Fruit fly (Drosophila melanogaster): ENCODE measurements around the gene CG10561.
A peak's percentile ranks its signal among the peaks of the same experiment; 100 is the strongest.

CG10561 gene

DNA sequence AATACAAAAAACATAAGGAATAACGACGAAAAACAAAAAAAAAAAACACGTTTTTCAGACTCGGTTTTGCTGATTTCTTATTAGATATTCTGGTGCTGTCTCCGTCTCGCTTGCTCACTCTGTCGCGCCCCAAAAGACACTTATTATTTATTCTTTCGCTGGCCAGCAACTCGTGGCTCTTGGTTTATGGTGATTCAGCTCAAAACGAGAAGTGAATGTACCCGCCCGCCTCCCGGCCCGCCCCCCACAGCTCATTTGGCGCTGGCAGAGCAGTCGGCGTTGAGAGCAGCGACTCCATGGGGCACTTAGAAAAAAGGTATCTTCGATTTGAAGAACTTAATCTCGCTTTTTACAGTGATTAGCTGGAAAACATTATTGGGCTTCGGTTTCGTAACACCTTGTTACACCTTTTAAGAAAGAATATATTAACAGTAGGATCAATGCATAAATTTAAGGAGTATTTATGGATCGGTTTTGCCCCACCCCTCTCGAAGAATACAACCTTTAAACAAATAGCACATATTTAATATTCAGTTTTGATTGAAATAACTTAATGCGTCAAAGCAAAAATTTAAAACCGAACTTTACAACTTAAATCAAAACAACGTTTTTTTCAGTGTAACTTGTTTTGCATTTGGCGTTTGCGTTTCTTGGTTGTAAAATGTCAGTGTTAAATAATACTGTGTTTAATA is 27.4 kb downstream of the CG10561 start (continued):
- TF ChIP-seq GATAe (GFP tag; conservative IDR thresholded peaks at IDR 0.05), result no peak
- TF ChIP-seq bowl (GFP tag; IDR thresholded peaks at IDR 0.05), result no peak
- TF ChIP-seq CG4424 (GFP tag; optimal IDR thresholded peaks at IDR 0.05), result peak; percentile 74
- peak; percentile 71 for TF ChIP-seq unpg (GFP tag; optimal IDR thresholded peaks at IDR 0.05)
- TF ChIP-seq Med (GFP tag), result peak; percentile 94
- peak; percentile 87 for TF ChIP-seq Adf1 (GFP tag; IDR thresholded peaks at IDR 0.05)
- peak; percentile 59 for TF ChIP-seq Hr39 (optimal IDR thresholded peaks at IDR 0.05)
- TF ChIP-seq mam (GFP tag; optimal IDR thresholded peaks at IDR 0.05), result peak; percentile 56
- peak; percentile 27; the same call in 1 of the 2 replicates for TF ChIP-seq wor (GFP tag; IDR thresholded peaks at IDR 0.05)
- TF ChIP-seq kah (GFP tag; optimal IDR thresholded peaks at IDR 0.05), result peak; percentile 11
- peak; percentile 55 for TF ChIP-seq tap (tag; optimal IDR thresholded peaks at IDR 0.05)
- no peak for TF ChIP-seq zen2 (GFP tag; IDR thresholded peaks at IDR 0.05; ENCODE audit: partially characterized antibody)
- no peak for TF ChIP-seq Optix (GFP tag; IDR thresholded peaks at IDR 0.05)
- TF ChIP-seq CG3281 (GFP tag; optimal IDR thresholded peaks at IDR 0.05), result peak; percentile 88
- peak; percentile 72 for TF ChIP-seq Atf6 (GFP tag; IDR thresholded peaks at IDR 0.05)
- no peak for TF ChIP-seq C15 (GFP tag; IDR thresholded peaks at IDR 0.05)
- peak; percentile 68 for TF ChIP-seq CG12155 (GFP tag; optimal IDR thresholded peaks at IDR 0.05)
- peak; percentile 79 for TF ChIP-seq HHEX (GFP tag; optimal IDR thresholded peaks at IDR 0.05)
- TF ChIP-seq Hr3 (GFP tag; optimal IDR thresholded peaks at IDR 0.05), result peak; percentile 54
- peak; percentile 59 for TF ChIP-seq ERR (GFP tag; optimal IDR thresholded peaks at IDR 0.05)
- TF ChIP-seq CG6254 (GFP tag; optimal IDR thresholded peaks at IDR 0.05), result peak; percentile 65
- peak; percentile 23; the same call in 1 of the 2 replicates for TF ChIP-seq klu (GFP tag; IDR thresholded peaks at IDR 0.05)
- TF ChIP-seq Hmr (GFP tag; optimal IDR thresholded peaks at IDR 0.05), result peak; percentile 80
- peak; percentile 52 for TF ChIP-seq CG8359 (GFP tag; optimal IDR thresholded peaks at IDR 0.05; ENCODE audit: borderline replicate concordance)
- no peak for TF ChIP-seq sim (GFP tag; IDR thresholded peaks at IDR 0.05)
- TF ChIP-seq B-H1 (GFP tag; IDR thresholded peaks at IDR 0.05), result peak; percentile 32; the same call in 1 of the 3 replicates
- peak; percentile 73 for TF ChIP-seq so (GFP tag; IDR thresholded peaks at IDR 0.05)
- TF ChIP-seq org-1 (GFP tag; optimal IDR thresholded peaks at IDR 0.05), result peak; percentile 71
- peak; percentile 77 for TF ChIP-seq CG15269 (tag; optimal IDR thresholded peaks at IDR 0.05)
- peak; percentile 81 for TF ChIP-seq CG2712 (tag; optimal IDR thresholded peaks at IDR 0.05)
- no peak for TF ChIP-seq CG8478 (optimal IDR thresholded peaks at IDR 0.05)
- TF ChIP-seq CG11247 (GFP tag; IDR thresholded peaks at IDR 0.05), result peak; percentile 65
- no peak for TF ChIP-seq pan (optimal IDR thresholded peaks at IDR 0.05)
- TF ChIP-seq pan (GFP tag; optimal IDR thresholded peaks at IDR 0.05 in 1 of 2, IDR thresholded peaks at IDR 0.05 in 1 of 2), result peak in 1 of 2 experiments; percentile 44
- no peak for TF ChIP-seq ro (GFP tag; IDR thresholded peaks at IDR 0.05)
- no peak for TF ChIP-seq ase (GFP tag; IDR thresholded peaks at IDR 0.05)
- TF ChIP-seq CG13775 (GFP tag; optimal IDR thresholded peaks at IDR 0.05), result peak; percentile 82
- no peak for TF ChIP-seq CG9876 (GFP tag; optimal IDR thresholded peaks at IDR 0.05)
- peak; percentile 34 for TF ChIP-seq lbe (GFP tag; optimal IDR thresholded peaks at IDR 0.05)
- TF ChIP-seq Usf (GFP tag; optimal IDR thresholded peaks at IDR 0.05), result peak; percentile 73
- TF ChIP-seq CG6689 (GFP tag; IDR thresholded peaks at IDR 0.05), result peak; percentile 65
- TF ChIP-seq CG13894 (tag; optimal IDR thresholded peaks at IDR 0.05), result peak; percentile 62
- TF ChIP-seq chinmo (GFP tag; IDR thresholded peaks at IDR 0.05; ENCODE audit: partially characterized antibody), result peak; percentile 73; the same call in 2 of the 4 replicates
- peak; percentile 85 for TF ChIP-seq grau (tag; optimal IDR thresholded peaks at IDR 0.05)
- TF ChIP-seq Bdp1 (GFP tag; optimal IDR thresholded peaks at IDR 0.05), result peak; percentile 45
- TF ChIP-seq caup (GFP tag; optimal IDR thresholded peaks at IDR 0.05; ENCODE audit: severe bottlenecking), result peak; percentile 58
- TF ChIP-seq hth (optimal IDR thresholded peaks at IDR 0.05), result no peak
- no peak for TF ChIP-seq ac (GFP tag; optimal IDR thresholded peaks at IDR 0.05)
- TF ChIP-seq Kr (GFP tag; optimal IDR thresholded peaks at IDR 0.05), result no peak
- peak; percentile 66 for TF ChIP-seq zfh2 (GFP tag; optimal IDR thresholded peaks at IDR 0.05)
- peak; percentile 65 for TF ChIP-seq CG10274 (GFP tag; optimal IDR thresholded peaks at IDR 0.05)

Measured in whole organism, embryonic.